Worm (Caenorhabditis elegans) whole organism, mixed stage, embryonic: ENCODE measurements around the gene F59B10.4.

Source experiments
- M03D4.4 ChIP-seq: sonication (generic microtip); optimal IDR thresholded peaks from 2 replicates; lab custom pipeline; 2017; ENCODE audit warnings: mild to moderate bottlenecking, missing genetic modification characterization, missing compliant biosample characterization
- blmp-1 ChIP-seq: fragments of 150-350 bp; optimal IDR thresholded peaks from 2 replicates; lab custom pipeline; 2014; ENCODE audit warnings: missing biosample characterization, missing genetic modification characterization
- ceh-39 ChIP-seq: fragments of 150-350 bp; optimal IDR thresholded peaks from 2 replicates; lab custom pipeline; 2014; ENCODE audit warnings: missing biosample characterization, missing genetic modification characterization
- ceh-43 ChIP-seq: fragments of 200-800 bp; sonication (Bioruptor generic); optimal IDR thresholded peaks from 2 replicates; lab custom pipeline; 2018; ENCODE audit warnings: mild to moderate bottlenecking, missing genetic modification characterization, moderate library complexity, missing compliant biosample characterization
- ceh-83 ChIP-seq: fragments of 200-800 bp; sonication (Bioruptor generic); optimal IDR thresholded peaks from 2 replicates; lab custom pipeline; 2018; ENCODE audit warnings: mild to moderate bottlenecking, missing genetic modification characterization, missing compliant biosample characterization
- ces-1 ChIP-seq: fragments of 150-350 bp; optimal IDR thresholded peaks from 2 replicates; lab custom pipeline; 2014; ENCODE audit warnings: missing biosample characterization, missing genetic modification reagents, missing genetic modification characterization
- drap-1 ChIP-seq: fragments of 200-800 bp; sonication (Bioruptor generic); optimal IDR thresholded peaks from 3 replicates; lab custom pipeline; 2018; ENCODE audit warnings: mild to moderate bottlenecking, missing genetic modification characterization, missing compliant biosample characterization
- elt-1 ChIP-seq: sonication (generic microtip); optimal IDR thresholded peaks from 2 replicates; lab custom pipeline; 2017; ENCODE audit warnings: missing genetic modification characterization, mild to moderate bottlenecking, missing compliant biosample characterization, antibody characterized with exemption, moderate library complexity, borderline replicate concordance; ENCODE audit not compliant: insufficient read depth
- elt-3 ChIP-seq: fragments of 150-350 bp; optimal IDR thresholded peaks from 2 replicates; lab custom pipeline; 2014; ENCODE audit warnings: missing biosample characterization, missing genetic modification characterization
- ham-2 ChIP-seq: fragments of 200-800 bp; sonication (Bioruptor generic); optimal IDR thresholded peaks from 2 replicates; lab custom pipeline; 2018; ENCODE audit warnings: mild to moderate bottlenecking, missing genetic modification characterization, missing compliant biosample characterization
- hlh-1 ChIP-seq: fragments of 150-350 bp; optimal IDR thresholded peaks from 2 replicates; lab custom pipeline; 2014; ENCODE audit warnings: missing biosample characterization, missing genetic modification reagents, missing genetic modification characterization
- lin-13 ChIP-seq: fragments of 150-350 bp; optimal IDR thresholded peaks from 2 replicates; lab custom pipeline; 2014; ENCODE audit warnings: missing biosample characterization, missing genetic modification characterization
- lin-32 ChIP-seq: fragments of 200-800 bp; sonication (Bioruptor generic); optimal IDR thresholded peaks from 2 replicates; lab custom pipeline; 2018; ENCODE audit warnings: mild to moderate bottlenecking, missing genetic modification characterization, missing compliant biosample characterization
- mab-5 ChIP-seq: fragments of 150-350 bp; optimal IDR thresholded peaks from 2 replicates; lab custom pipeline; 2014; ENCODE audit warnings: missing biosample characterization, missing genetic modification characterization
- mep-1 ChIP-seq: fragments of 150-350 bp; optimal IDR thresholded peaks from 2 replicates; lab custom pipeline; 2017; ENCODE audit warnings: missing biosample characterization, missing genetic modification reagents, missing genetic modification characterization, inconsistent platforms
- mls-2 ChIP-seq: sonication (generic microtip); optimal IDR thresholded peaks from 2 replicates; lab custom pipeline; 2016; ENCODE audit warnings: mild to moderate bottlenecking, missing genetic modification characterization, moderate library complexity, missing compliant biosample characterization
- nhr-12 ChIP-seq: fragments of 150-350 bp; optimal IDR thresholded peaks from 2 replicates; lab custom pipeline; 2014; ENCODE audit warnings: missing biosample characterization, missing genetic modification characterization
- nhr-2 ChIP-seq: fragments of 150-350 bp; optimal IDR thresholded peaks from 2 replicates; lab custom pipeline; 2014; ENCODE audit warnings: missing biosample characterization, missing genetic modification characterization
- nhr-237 ChIP-seq: fragments of 150-350 bp; optimal IDR thresholded peaks from 2 replicates; lab custom pipeline; 2014; ENCODE audit warnings: missing biosample characterization, missing genetic modification characterization
- nhr-28 ChIP-seq: fragments of 150-350 bp; optimal IDR thresholded peaks from 2 replicates; lab custom pipeline; 2014; ENCODE audit warnings: missing biosample characterization, missing genetic modification characterization
- nhr-76 ChIP-seq: sonication (generic microtip); optimal IDR thresholded peaks from 2 replicates; lab custom pipeline; 2017; ENCODE audit warnings: missing biosample characterization, missing genetic modification characterization
- pha-4 ChIP-seq: fragments of 150-350 bp; optimal IDR thresholded peaks from 2 replicates; lab custom pipeline; 2018; ENCODE audit warnings: missing biosample characterization, missing genetic modification reagents, missing genetic modification characterization
- sem-2 ChIP-seq: fragments of 200-800 bp; sonication (Bioruptor generic); optimal IDR thresholded peaks from 2 replicates; lab custom pipeline; 2018; ENCODE audit warnings: mild to moderate bottlenecking, missing genetic modification characterization, missing compliant biosample characterization
- sptf-1 ChIP-seq: sonication (generic microtip); optimal IDR thresholded peaks from 2 replicates; lab custom pipeline; 2017; ENCODE audit warnings: mild to moderate bottlenecking, missing genetic modification characterization, moderate library complexity, missing compliant biosample characterization
- tbx-8 ChIP-seq: fragments of 200-800 bp; sonication (Bioruptor generic); optimal IDR thresholded peaks from 2 replicates; lab custom pipeline; 2018; ENCODE audit warnings: mild to moderate bottlenecking, missing genetic modification characterization, moderate library complexity, missing compliant biosample characterization
- unc-120 ChIP-seq: sonication (generic microtip); optimal IDR thresholded peaks from 2 replicates; lab custom pipeline; 2017; ENCODE audit warnings: missing genetic modification characterization, missing compliant biosample characterization; ENCODE audit not compliant: poor library complexity, severe bottlenecking
- unc-39 ChIP-seq: fragments of 150-350 bp; optimal IDR thresholded peaks from 2 replicates; lab custom pipeline; 2014; ENCODE audit warnings: missing biosample characterization, missing genetic modification characterization
- unc-62 ChIP-seq: fragments of 150-350 bp; optimal IDR thresholded peaks from 2 replicates; lab custom pipeline; 2014; ENCODE audit warnings: missing biosample characterization, missing genetic modification reagents, missing genetic modification characterization
- zip-8 ChIP-seq: fragments of 150-350 bp; optimal IDR thresholded peaks from 2 replicates; lab custom pipeline; 2014; ENCODE audit warnings: missing biosample characterization, missing genetic modification characterization
- ztf-11 ChIP-seq: fragments of 150-350 bp; optimal IDR thresholded peaks from 2 replicates; lab custom pipeline; 2014; ENCODE audit warnings: missing biosample characterization, missing genetic modification characterization

F59B10.4 gene

DNA sequence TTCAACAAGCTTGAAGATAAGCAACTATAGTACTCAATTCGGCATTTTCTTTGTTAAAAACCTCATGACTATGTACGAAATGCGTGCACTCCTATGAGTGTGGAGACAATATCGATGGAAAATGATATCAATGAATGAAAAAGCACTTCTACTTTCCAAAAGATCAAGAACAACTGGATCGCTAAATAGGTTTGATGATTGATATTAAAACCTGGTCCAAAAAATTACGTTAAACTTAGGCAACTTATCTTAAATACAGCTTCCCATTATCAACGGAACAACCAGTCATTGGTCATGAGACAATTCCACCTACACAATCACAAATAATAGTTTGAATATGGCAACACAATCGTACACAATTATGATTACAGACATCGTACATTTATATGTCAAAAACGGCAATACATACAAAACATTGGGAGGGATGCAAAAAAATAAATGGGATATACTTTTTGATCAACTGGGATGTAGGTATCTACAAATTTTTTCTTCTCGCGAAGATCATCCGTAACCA, 40.8 kb upstream of the F59B10.4 start:
- TF ChIP-seq ceh-39 = no peak
- TF ChIP-seq sem-2 (GFP tag; lab: Kevin White, UChicago) = no peak
- TF ChIP-seq unc-39 (tag; lab: Kevin White, UChicago) = no peak
- TF ChIP-seq hlh-1 (tag; lab: Kevin White, UChicago) = no peak
- no peak for TF ChIP-seq ceh-83 (GFP tag; lab: Kevin White, UChicago)
- no peak for TF ChIP-seq nhr-12 (tag; lab: Kevin White, UChicago)
- TF ChIP-seq ceh-43 = no peak
- no peak for TF ChIP-seq nhr-2
- TF ChIP-seq ces-1 (GFP tag; lab: Kevin White, UChicago) = no peak
- TF ChIP-seq nhr-237 (tag; lab: Kevin White, UChicago) = no peak
- TF ChIP-seq lin-32 (GFP tag; lab: Kevin White, UChicago) = no peak
- no peak for TF ChIP-seq elt-1 (tag; lab: Kevin White, UChicago)
- TF ChIP-seq unc-120 (tag; lab: Kevin White, UChicago) = no peak
- TF ChIP-seq unc-62 (GFP tag; lab: Kevin White, UChicago) = no peak
- TF ChIP-seq drap-1 = no peak
- no peak for TF ChIP-seq lin-13 (tag; lab: Kevin White, UChicago)
- TF ChIP-seq ztf-11 = no peak
- TF ChIP-seq blmp-1 (tag; lab: Kevin White, UChicago) = no peak
- no peak for TF ChIP-seq mls-2 (tag; lab: Kevin White, UChicago)
- TF ChIP-seq, all 35 proteins: peak for 0

DNA sequence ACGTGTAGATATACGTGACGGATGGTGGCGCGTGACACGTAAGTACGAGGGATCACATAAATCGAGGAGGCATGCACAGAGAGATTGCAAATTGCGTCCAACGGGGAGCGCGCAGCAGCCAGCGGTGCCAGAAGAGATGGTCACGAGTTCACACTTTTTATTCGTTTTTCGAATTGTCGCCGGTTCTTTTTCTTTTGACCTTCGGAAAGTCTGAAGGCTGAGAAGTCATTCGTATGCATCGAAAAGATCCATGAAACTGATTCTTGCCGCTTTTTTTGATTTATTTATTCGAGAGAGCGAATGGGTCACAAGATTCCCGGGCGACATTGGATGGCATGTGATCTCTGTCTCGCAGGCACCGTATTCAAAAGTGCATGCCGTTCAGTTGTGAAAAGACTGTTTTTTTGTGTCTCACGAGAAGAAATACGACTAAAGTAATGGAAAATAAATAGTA, 40.1 kb upstream of the F59B10.4 start:
- TF ChIP-seq sptf-1 (tag; lab: Kevin White, UChicago) = no peak
- TF ChIP-seq unc-39 (tag; lab: Kevin White, UChicago) = no peak
- no peak for TF ChIP-seq nhr-12 (tag; lab: Kevin White, UChicago)
- TF ChIP-seq nhr-237 (tag; lab: Kevin White, UChicago) = no peak
- no peak for TF ChIP-seq hlh-1 (tag; lab: Kevin White, UChicago)
- TF ChIP-seq unc-120 (tag; lab: Kevin White, UChicago) = no peak
- no peak for TF ChIP-seq ham-2 (GFP tag; lab: Kevin White, UChicago)
- no peak for TF ChIP-seq mab-5 (tag; lab: Kevin White, UChicago)
- no peak for TF ChIP-seq ceh-83 (GFP tag; lab: Kevin White, UChicago)

DNA sequence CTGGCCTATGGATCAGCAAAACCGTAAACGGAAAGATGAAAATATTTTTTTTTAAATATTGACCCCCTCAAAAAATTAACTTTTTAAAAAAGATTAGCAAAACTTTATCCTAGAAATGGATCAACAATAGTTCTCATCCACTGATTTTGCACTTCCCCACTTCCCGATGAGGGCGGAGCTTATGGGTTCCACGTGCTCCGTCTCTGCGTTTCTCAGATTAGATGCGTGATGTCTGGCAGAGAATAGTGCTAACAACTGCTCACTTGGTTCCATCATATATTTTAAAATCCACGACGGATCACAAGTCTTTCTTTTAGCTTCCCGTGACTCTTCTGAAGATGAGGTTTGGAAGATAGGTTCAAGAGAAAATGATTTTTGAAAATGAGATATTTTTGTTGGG, 39.4 kb upstream of the F59B10.4 start:
- TF ChIP-seq ham-2 (GFP tag; lab: Kevin White, UChicago) = no peak
- peak; percentile 85 for TF ChIP-seq hlh-1 (tag; lab: Kevin White, UChicago)
- peak; percentile 13 for TF ChIP-seq unc-62 (GFP tag; lab: Kevin White, UChicago)
- TF ChIP-seq unc-120 (tag; lab: Kevin White, UChicago) = peak; percentile 85

DNA sequence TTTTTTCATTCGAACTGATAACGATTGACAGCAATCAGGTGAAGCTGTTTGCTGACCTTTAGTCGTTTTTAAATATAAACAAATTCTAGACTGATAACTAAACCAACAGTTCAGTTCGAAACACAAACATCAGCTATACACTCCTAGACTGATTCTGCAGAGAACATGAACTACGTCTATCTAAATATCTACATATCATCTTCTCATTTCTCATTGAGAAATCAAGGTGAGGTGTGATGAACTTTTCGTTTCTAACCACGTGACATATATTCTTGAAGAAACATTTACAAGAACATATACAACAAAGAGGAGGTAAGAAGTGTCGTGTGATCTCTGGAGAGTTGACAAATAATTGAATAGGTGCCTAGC, 38.3 kb upstream of the F59B10.4 start:
- TF ChIP-seq tbx-8 (GFP tag; lab: Kevin White, UChicago) (no peak), nhr-237 (tag; lab: Kevin White, UChicago) (no peak), nhr-28 (tag; lab: Kevin White, UChicago) (no peak), M03D4.4 (tag; lab: Kevin White, UChicago) (no peak), sem-2 (GFP tag; lab: Kevin White, UChicago) (no peak), unc-120 (tag; lab: Kevin White, UChicago) (no peak), mab-5 (tag; lab: Kevin White, UChicago) (no peak), ceh-39 (no peak), unc-39 (tag; lab: Kevin White, UChicago) (no peak), ceh-43 (no peak), elt-3 (tag; lab: Kevin White, UChicago) (no peak)

DNA sequence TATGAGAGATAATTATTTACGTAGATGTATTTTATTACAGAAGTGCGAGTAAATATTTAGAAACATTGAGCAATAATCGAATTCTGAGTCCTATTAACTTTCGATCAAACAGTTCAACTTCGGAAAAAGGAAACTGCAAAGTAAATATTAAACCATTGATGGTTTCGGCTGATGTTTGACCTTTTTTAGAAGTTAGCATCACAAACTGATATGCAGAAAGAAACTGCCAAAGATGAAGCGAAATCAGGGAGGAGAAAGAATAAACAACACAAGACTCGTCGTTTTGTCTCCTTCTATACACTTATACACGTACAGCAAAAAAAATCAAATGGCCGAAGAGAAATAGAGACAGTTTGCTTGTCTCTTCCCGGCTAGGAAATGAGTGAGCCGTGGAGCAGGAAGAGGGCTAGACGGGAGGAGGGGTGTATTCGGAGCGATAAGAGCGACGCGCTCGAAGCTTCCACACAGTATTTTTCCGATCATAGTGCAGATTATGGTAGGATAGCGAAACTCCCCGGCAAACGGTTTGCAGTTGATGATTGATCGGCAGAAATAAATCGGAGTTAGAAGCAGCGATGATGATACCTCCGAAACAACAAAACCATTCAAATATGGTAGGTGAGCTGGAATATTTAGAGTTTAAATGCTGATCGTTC, 37.8 kb upstream of the F59B10.4 start:
- TF ChIP-seq mep-1 (tag; lab: Kevin White, UChicago) (no peak), lin-13 (tag; lab: Kevin White, UChicago) (no peak), mls-2 (tag; lab: Kevin White, UChicago) (no peak), ztf-11 (no peak), elt-1 (tag; lab: Kevin White, UChicago) (no peak), zip-8 (no peak), ceh-39 (no peak), nhr-76 (tag; lab: Kevin White, UChicago) (no peak), pha-4 (tag; lab: Kevin White, UChicago) (no peak), elt-3 (tag; lab: Kevin White, UChicago) (no peak), sem-2 (GFP tag; lab: Kevin White, UChicago) (no peak), sptf-1 (tag; lab: Kevin White, UChicago) (no peak), nhr-12 (tag; lab: Kevin White, UChicago) (no peak), unc-62 (GFP tag; lab: Kevin White, UChicago) (no peak), mab-5 (tag; lab: Kevin White, UChicago) (no peak), nhr-2 (no peak), ceh-43 (no peak), nhr-28 (tag; lab: Kevin White, UChicago) (no peak), ham-2 (GFP tag; lab: Kevin White, UChicago) (no peak)
